Worm (Caenorhabditis elegans) whole organism, L4/young adult: ENCODE data around the gene H28G03.2.

Experiments
- W03F9.2 ChIP-seq: fragments of 150-350 bp; optimal IDR thresholded peaks from 2 replicates; lab custom pipeline; 2014; ENCODE audit warnings: missing biosample characterization, missing genetic modification characterization
- dao-5 ChIP-seq: sonication (generic microtip); optimal IDR thresholded peaks from 2 replicates; lab custom pipeline; 2016; ENCODE audit warnings: missing genotype, missing genetic modification characterization, moderate library complexity, missing compliant biosample characterization
- him-1 ChIP-seq: sonication (generic microtip); optimal IDR thresholded peaks from 2 replicates; lab custom pipeline; 2016; ENCODE audit warnings: missing genotype, missing genetic modification reagents, missing genetic modification characterization, missing compliant biosample characterization

The H28G03.2 gene

ce11 chrX:5263585-5263984 is 58.0 kb downstream of the H28G03.2 start:
- TF ChIP-seq him-1 (tag; lab: Kevin White, UChicago) (no peak), W03F9.2 (no peak), dao-5 (tag; lab: Kevin White, UChicago) (no peak)

- TF ChIP-seq W03F9.2 (no peak), him-1 (tag; lab: Kevin White, UChicago) (no peak), dao-5 (tag; lab: Kevin White, UChicago) (no peak)
These were observed 58.5 kb downstream of the H28G03.2 start, which contains the start of gene Y34B4A.4 for ce11 chrX:5264026-5264425. TSS of gene Y34B4A.4 (plus strand) at chrX:5264326.

- no peak for TF ChIP-seq dao-5 (tag; lab: Kevin White, UChicago)
- no peak for TF ChIP-seq W03F9.2
- no peak for TF ChIP-seq him-1 (tag; lab: Kevin White, UChicago)
These were observed 59.8 kb downstream of the H28G03.2 start for ce11 chrX:5265356-5265755.
